Fruit fly (Drosophila melanogaster) whole organism, embryonic: ENCODE measurements around the gene Acn.

Source experiments
- Awh ChIP-seq: fragments of 200-800 bp; sonication (Bioruptor generic); IDR thresholded peaks from 2 replicates; pipeline ENCODE4, ENCODE4 v1.3.6; 2022; ENCODE audit warnings: missing biosample characterization, missing genetic modification characterization
- CG14710 ChIP-seq: fragments of 200-800 bp; sonication (Bioruptor generic); optimal IDR thresholded peaks from 3 replicates; lab custom pipeline; 2019; ENCODE audit warnings: missing biosample characterization, mild to moderate bottlenecking, missing genetic modification characterization, moderate library complexity
- CG15601 ChIP-seq: fragments of 200-800 bp; sonication (Bioruptor generic); optimal IDR thresholded peaks from 3 replicates; lab custom pipeline; 2019; ENCODE audit warnings: missing biosample characterization, mild to moderate bottlenecking, missing genetic modification characterization, moderate library complexity
- CG17186 ChIP-seq: fragments of 200-800 bp; sonication (Bioruptor generic); optimal IDR thresholded peaks from 3 replicates; lab custom pipeline; 2017; ENCODE audit warnings: missing biosample characterization, missing genetic modification reagents, missing genetic modification characterization
- CG17612 ChIP-seq: fragments of 200-800 bp; sonication (Bioruptor generic); IDR thresholded peaks from 2 replicates; pipeline ENCODE4 v1.3.6; 2022; ENCODE audit warnings: missing biosample characterization, missing genetic modification characterization
- CG17912 ChIP-seq: fragments of 200-800 bp; sonication (Bioruptor generic); optimal IDR thresholded peaks from 2 replicates; lab custom pipeline; 2018; ENCODE audit warnings: missing biosample characterization, mild to moderate bottlenecking, missing genetic modification characterization
- CG32767 ChIP-seq: fragments of 200-800 bp; sonication (Bioruptor generic); IDR thresholded peaks from 2 replicates; pipeline ENCODE4 v1.3.6; 2022; ENCODE audit warnings: missing biosample characterization, missing genetic modification characterization
- CG3407 ChIP-seq: fragments of 200-800 bp; sonication (Bioruptor generic); optimal IDR thresholded peaks from 2 replicates; lab custom pipeline; 2018; ENCODE audit warnings: missing biosample characterization, mild to moderate bottlenecking, missing genetic modification characterization
- CG3847 ChIP-seq: fragments of 200-800 bp; sonication (Bioruptor generic); IDR thresholded peaks from 2 replicates; pipeline ENCODE4 v1.3.6; 2022; ENCODE audit warnings: missing biosample characterization, missing genetic modification characterization
- CG6654 ChIP-seq: fragments of 200-800 bp; sonication (Bioruptor generic); optimal IDR thresholded peaks from 2 replicates; lab custom pipeline; 2017; ENCODE audit warnings: missing biosample characterization, mild to moderate bottlenecking, missing genetic modification characterization
- CG9215 ChIP-seq: fragments of 200-800 bp; sonication (Bioruptor generic); IDR thresholded peaks from 2 replicates; pipeline ENCODE4 v1.3.6; 2022; ENCODE audit warnings: missing biosample characterization, missing genetic modification characterization
- CHES-1-like ChIP-seq: fragments of 200-800 bp; sonication (Bioruptor generic); optimal IDR thresholded peaks from 2 replicates; lab custom pipeline; 2016; ENCODE audit warnings: missing biosample characterization, missing genetic modification characterization
- Chrac-16 ChIP-seq: fragments of 200-800 bp; sonication (Bioruptor generic); optimal IDR thresholded peaks from 3 replicates; lab custom pipeline; 2016; ENCODE audit warnings: missing biosample characterization, missing genetic modification characterization
- CkIIα-i1 ChIP-seq: fragments of 200-800 bp; sonication (Bioruptor generic); IDR thresholded peaks from 2 replicates; pipeline ENCODE4 v1.3.6; 2022; ENCODE audit warnings: missing biosample characterization, missing genetic modification characterization
- Deaf1 ChIP-seq: fragments of 200-800 bp; optimal IDR thresholded peaks from 3 replicates; lab custom pipeline; 2019; ENCODE audit warnings: missing biosample characterization, mild to moderate bottlenecking, missing genetic modification characterization, moderate library complexity
- Dll ChIP-seq: fragments of 200-800 bp; sonication (Bioruptor generic); IDR thresholded peaks from 4 replicates; pipeline ENCODE4 v1.3.6; 2022; ENCODE audit warnings: missing biosample characterization, missing genetic modification characterization; ENCODE audit not compliant: partially characterized antibody
- Doc3 ChIP-seq: fragments of 200-800 bp; sonication (Bioruptor generic); IDR thresholded peaks from 3 replicates; pipeline ENCODE4 v1.3.6; 2022; ENCODE audit warnings: missing biosample characterization, missing genetic modification characterization; ENCODE audit not compliant: partially characterized antibody
- Dref ChIP-seq: fragments of 200-800 bp; sonication (Bioruptor generic); IDR thresholded peaks from 2 replicates; pipeline ENCODE4 v1.3.6; 2022; ENCODE audit warnings: missing biosample characterization, missing genetic modification characterization
- E2f1 ChIP-seq: fragments of 200-800 bp; sonication (Bioruptor generic); IDR thresholded peaks from 2 replicates; pipeline ENCODE4 v1.3.6; 2022; ENCODE audit warnings: missing biosample characterization, missing genetic modification characterization
- Fer2 ChIP-seq: fragments of 200-800 bp; sonication (Bioruptor generic); optimal IDR thresholded peaks from 2 replicates; lab custom pipeline; 2018; ENCODE audit warnings: missing biosample characterization, mild to moderate bottlenecking, missing genetic modification characterization, moderate library complexity
- Fer3 ChIP-seq: fragments of 200-800 bp; sonication (Bioruptor generic); optimal IDR thresholded peaks from 2 replicates; lab custom pipeline; 2018; ENCODE audit warnings: missing biosample characterization, mild to moderate bottlenecking, missing genetic modification characterization, moderate library complexity
- HmgZ ChIP-seq: fragments of 200-800 bp; sonication (Bioruptor generic); optimal IDR thresholded peaks from 2 replicates; lab custom pipeline; 2018; ENCODE audit warnings: missing biosample characterization, mild to moderate bottlenecking, missing genetic modification characterization
- Hmx ChIP-seq: fragments of 200-800 bp; sonication (Bioruptor generic); optimal IDR thresholded peaks from 2 replicates; lab custom pipeline; 2016; ENCODE audit warnings: missing biosample characterization, missing genetic modification characterization
- Hr78 ChIP-seq, 2 experiments: fragments of 200-800 bp in 1 of 2; fragments of >200 bp in 1 of 2; sonication (Bioruptor generic) in 1 of 2; optimal IDR thresholded peaks; 2 replicates each; lab custom pipeline; 2017 to 2019; ENCODE audit warnings: missing biosample characterization in 2 of 2, missing genetic modification characterization in 2 of 2, mild to moderate bottlenecking in 1 of 2, moderate library complexity in 1 of 2
- Lhr ChIP-seq: fragments of 200-800 bp; sonication (Bioruptor generic); optimal IDR thresholded peaks from 3 replicates; lab custom pipeline; 2017; ENCODE audit warnings: mild to moderate bottlenecking, missing biosample characterization, missing genetic modification reagents, missing genetic modification characterization
- Lim3 ChIP-seq: fragments of 200-800 bp; sonication (Bioruptor generic); IDR thresholded peaks from 2 replicates; pipeline ENCODE4 v1.3.6; 2022; ENCODE audit warnings: missing biosample characterization, missing genetic modification characterization
- Meics ChIP-seq: fragments of 200-800 bp; sonication (Bioruptor generic); optimal IDR thresholded peaks from 2 replicates; lab custom pipeline; 2017; ENCODE audit warnings: missing biosample characterization, mild to moderate bottlenecking, missing genetic modification characterization
- Mes4 ChIP-seq: fragments of 200-800 bp; sonication (Bioruptor generic); optimal IDR thresholded peaks from 2 replicates; lab custom pipeline; 2016; ENCODE audit warnings: missing biosample characterization, missing genetic modification characterization
- Nf-YA ChIP-seq: fragments of 200-800 bp; sonication (Bioruptor generic); IDR thresholded peaks from 2 replicates; pipeline ENCODE4 v1.3.6; 2022; ENCODE audit warnings: missing biosample characterization, missing genetic modification characterization
- Nf-YC ChIP-seq: fragments of 200-800 bp; optimal IDR thresholded peaks from 3 replicates; lab custom pipeline; 2019; ENCODE audit warnings: missing biosample characterization, mild to moderate bottlenecking, missing genetic modification characterization, moderate library complexity
- Oaz ChIP-seq: fragments of 200-800 bp; sonication (Bioruptor generic); IDR thresholded peaks from 2 replicates; pipeline ENCODE4 v1.3.6; 2022; ENCODE audit warnings: missing biosample characterization, missing genetic modification characterization
- Scr ChIP-seq: fragments of 200-800 bp; sonication (Bioruptor generic); IDR thresholded peaks from 2 replicates; pipeline ENCODE4 v1.3.6; 2022; ENCODE audit warnings: missing biosample characterization, missing genetic modification characterization; ENCODE audit not compliant: partially characterized antibody
- Six4 ChIP-seq: fragments of 200-800 bp; sonication (Bioruptor generic); optimal IDR thresholded peaks from 2 replicates; lab custom pipeline; 2016; ENCODE audit warnings: missing biosample characterization, missing genetic modification characterization
- Vsx1 ChIP-seq: fragments of 200-800 bp; sonication (Bioruptor generic); optimal IDR thresholded peaks from 2 replicates; lab custom pipeline; 2017; ENCODE audit warnings: missing biosample characterization, mild to moderate bottlenecking, missing genetic modification characterization, missing genetic modification reagents
- br ChIP-seq: fragments of >200 bp; optimal IDR thresholded peaks from 2 replicates; lab custom pipeline; 2017
- dysf ChIP-seq: fragments of 200-800 bp; sonication (Bioruptor generic); IDR thresholded peaks from 3 replicates; pipeline ENCODE4 v1.3.6; 2022; ENCODE audit warnings: missing biosample characterization, missing genetic modification characterization
- ewg ChIP-seq: fragments of 200-800 bp; sonication (Bioruptor generic); optimal IDR thresholded peaks from 3 replicates; lab custom pipeline; 2017; ENCODE audit warnings: mild to moderate bottlenecking, missing biosample characterization, missing genetic modification reagents, missing genetic modification characterization
- fru ChIP-seq: fragments of >200 bp; optimal IDR thresholded peaks from 2 replicates; lab custom pipeline; 2017
- insv ChIP-seq, 2 experiments: fragments of 200-800 bp; sonication (Bioruptor generic); optimal IDR thresholded peaks; 3 replicates each; lab custom pipeline; 2016 to 2018; ENCODE audit warnings: missing biosample characterization in 2 of 2, missing genetic modification characterization in 2 of 2
- jumu ChIP-seq: fragments of 200-800 bp; sonication (Bioruptor generic); optimal IDR thresholded peaks from 3 replicates; lab custom pipeline; 2016; ENCODE audit warnings: missing biosample characterization, missing genetic modification characterization
- lab ChIP-seq: fragments of 200-800 bp; sonication (Bioruptor generic); optimal IDR thresholded peaks from 3 replicates; lab custom pipeline; 2017; ENCODE audit warnings: missing biosample characterization, missing genetic modification characterization, mild to moderate bottlenecking, moderate library complexity, missing genetic modification reagents
- lola ChIP-seq, 3 experiments: fragments of >200 bp in 2 of 3; fragments of 200-800 bp in 1 of 3; sonication (Bioruptor generic) in 1 of 3; optimal IDR thresholded peaks; 2 replicates each; lab custom pipeline; 2017 to 2019; ENCODE audit warnings: missing biosample characterization in 3 of 3, missing genetic modification characterization in 3 of 3, mild to moderate bottlenecking in 1 of 3, moderate library complexity in 1 of 3
- luna ChIP-seq: fragments of 200-800 bp; sonication (Bioruptor generic); optimal IDR thresholded peaks from 2 replicates; lab custom pipeline; 2016; ENCODE audit warnings: missing biosample characterization, missing genetic modification characterization
- nerfin-2 ChIP-seq: fragments of 200-800 bp; sonication (Bioruptor generic); IDR thresholded peaks from 2 replicates; pipeline ENCODE4 v1.3.6; 2022; ENCODE audit warnings: missing biosample characterization, missing genetic modification characterization; ENCODE audit not compliant: partially characterized antibody
- nmo ChIP-seq: fragments of 200-800 bp; sonication (Bioruptor generic); optimal IDR thresholded peaks from 2 replicates; lab custom pipeline; 2018; ENCODE audit warnings: missing biosample characterization, mild to moderate bottlenecking, missing genetic modification characterization, moderate library complexity
- scrt ChIP-seq: fragments of 200-800 bp; sonication (Bioruptor generic); optimal IDR thresholded peaks from 2 replicates; lab custom pipeline; 2018; ENCODE audit warnings: missing biosample characterization, mild to moderate bottlenecking, missing genetic modification characterization, moderate library complexity
- sob ChIP-seq: fragments of 200-800 bp; sonication (Bioruptor generic); IDR thresholded peaks from 2 replicates; pipeline ENCODE4 v1.3.6; 2022; ENCODE audit warnings: missing biosample characterization, missing genetic modification characterization
- toy ChIP-seq: fragments of 200-800 bp; sonication (Bioruptor generic); IDR thresholded peaks from 2 replicates; pipeline ENCODE4 v1.3.6; 2022; ENCODE audit warnings: missing biosample characterization, missing genetic modification characterization
- trh ChIP-seq: fragments of 200-800 bp; sonication (Bioruptor generic); optimal IDR thresholded peaks from 2 replicates; lab custom pipeline; 2016; ENCODE audit warnings: missing biosample characterization, missing genetic modification characterization
- zen ChIP-seq: fragments of 200-800 bp; sonication (Bioruptor generic); optimal IDR thresholded peaks from 3 replicates; lab custom pipeline; 2018; ENCODE audit warnings: missing biosample characterization, mild to moderate bottlenecking, missing genetic modification characterization, moderate library complexity

The Acn gene

dm6 chr2L:19051534-19052100, 6.5 kb downstream of the Acn start, which contains the start of gene Rpn3 (continued):
- TF ChIP-seq CkIIα-i1 (GFP tag; lab: Robert Waterston, UW), result no peak
- TF ChIP-seq Lhr (GFP tag; lab: Kevin White, UChicago), result peak; percentile 34
- TF ChIP-seq Meics, result peak; percentile 76
- peak; percentile 13 for TF ChIP-seq Fer2 (tag; lab: Kevin White, UChicago)
- TF ChIP-seq Hmx, result no peak
- TF ChIP-seq CG17612 (GFP tag; lab: Robert Waterston, UW), result peak; percentile 83
- peak; percentile 94 for TF ChIP-seq Lim3
- peak; percentile 18 for TF ChIP-seq CG17186 (GFP tag; lab: Kevin White, UChicago)
- peak; percentile 78 for TF ChIP-seq Mes4 (GFP tag; lab: Kevin White, UChicago)
- no peak for TF ChIP-seq fru (lab: Kevin White, UChicago)
- TF ChIP-seq insv (GFP tag; optimal IDR thresholded peaks at IDR 0.05; lab: Kevin White, UChicago), result no peak
- peak; percentile 79 for TF ChIP-seq Fer3 (tag; lab: Kevin White, UChicago)
- TF ChIP-seq Vsx1 (GFP tag; lab: Kevin White, UChicago), result no peak
- no peak for TF ChIP-seq Hr78 (GFP tag; optimal IDR thresholded peaks at IDR 0.05; lab: Kevin White, UChicago)
- TF ChIP-seq Dll, result peak; percentile 74
- peak; percentile 75 for TF ChIP-seq nerfin-2 (GFP tag; lab: Robert Waterston, UW)
- TF ChIP-seq CG9215 (GFP tag; lab: Robert Waterston, UW), result peak; percentile 62
- peak; percentile 47; the same call in 1 of the 3 replicates for TF ChIP-seq Doc3 (GFP tag; lab: Robert Waterston, UW)
- TF ChIP-seq CHES-1-like (GFP tag; lab: Kevin White, UChicago), result peak; percentile 88
- TF ChIP-seq lab (GFP tag; lab: Kevin White, UChicago), result peak; percentile 88
- TF ChIP-seq Awh (GFP tag; lab: Robert Waterston, UW), result peak; percentile 85
- peak; percentile 71 for TF ChIP-seq Oaz (GFP tag; lab: Robert Waterston, UW)
- TF ChIP-seq lola (GFP tag; optimal IDR thresholded peaks at IDR 0.05; lab: Kevin White, UChicago), result peak in 1 of 3 experiments; percentile 77
- TF ChIP-seq scrt (GFP tag; lab: Kevin White, UChicago), result peak; percentile 63
- peak; percentile 84 for TF ChIP-seq zen (tag; lab: Kevin White, UChicago)
- 0 out of 2 replicates have a peak, but pooled peaks have one; percentile 23 for TF ChIP-seq toy (GFP tag; lab: Robert Waterston, UW)
- peak; percentile 24 for TF ChIP-seq luna (GFP tag; lab: Kevin White, UChicago)
- TF ChIP-seq CG15601 (tag; lab: Kevin White, UChicago), result peak; percentile 51
- peak; percentile 87 for TF ChIP-seq CG14710
- TF ChIP-seq Dref (GFP tag; lab: Robert Waterston, UW), result peak; percentile 63
- TF ChIP-seq Nf-YC (tag; lab: Kevin White, UChicago), result peak; percentile 67
- TF ChIP-seq CG17912 (GFP tag; lab: Kevin White, UChicago), result no peak
- peak; percentile 85 for TF ChIP-seq E2f1 (GFP tag; lab: Robert Waterston, UW)
- peak; percentile 84 for TF ChIP-seq dysf (GFP tag; lab: Robert Waterston, UW)
- no peak for TF ChIP-seq CG6654 (GFP tag; lab: Kevin White, UChicago)
- TF ChIP-seq CG3847, result peak; percentile 67
- peak; percentile 78 for TF ChIP-seq Nf-YA (GFP tag; lab: Robert Waterston, UW)
- peak; percentile 75 for TF ChIP-seq Scr
- TF ChIP-seq br (lab: Kevin White, UChicago), result no peak
- peak; percentile 87 for TF ChIP-seq nmo (GFP tag; lab: Kevin White, UChicago)
- peak; percentile 73 for TF ChIP-seq jumu
- TF ChIP-seq trh (GFP tag; lab: Kevin White, UChicago), result peak; percentile 71
- peak; percentile 77 for TF ChIP-seq CG32767 (GFP tag; lab: Robert Waterston, UW)
- peak; percentile 61 for TF ChIP-seq Deaf1 (tag; lab: Kevin White, UChicago)
- TF ChIP-seq HmgZ (tag; lab: Kevin White, UChicago), result peak; percentile 86
- TF ChIP-seq Six4 (GFP tag; lab: Kevin White, UChicago), result peak; percentile 86
- TF ChIP-seq Chrac-16 (GFP tag; lab: Kevin White, UChicago), result peak; percentile 88
- peak; percentile 86 for TF ChIP-seq sob (GFP tag; lab: Robert Waterston, UW)
- peak; percentile 69 for TF ChIP-seq CG3407
- peak; percentile 59 for TF ChIP-seq ewg (GFP tag; lab: Kevin White, UChicago)
